Fruit fly (Drosophila melanogaster) ovary, adult (tissue): Measurements from ENCODE around the gene Ucp4A.
A peak's percentile ranks its signal among the peaks of the same experiment; 100 is the strongest.
"Not testable (repeated sequence)": the region's sequence is repeated elsewhere in the genome, so short reads cannot be mapped to it uniquely, and the experiment has no call there.

Experiments
- CG17801 ChIP-seq: fragments of 200-800 bp; optimal IDR thresholded peaks from 2 replicates; lab custom pipeline; 2019; ENCODE audit warnings: missing biosample characterization, mild to moderate bottlenecking, missing genetic modification characterization, moderate library complexity; ENCODE audit not compliant: partially characterized antibody

Ucp4A gene

dm6 chrX:17881138-17882121, 36.7 kb downstream of the Ucp4A start:
- TF ChIP-seq CG17801 = peak; percentile 74

dm6 chrX:17882769-17883168, 38.0 kb downstream of the Ucp4A start:
- no peak for TF ChIP-seq CG17801

dm6 chrX:17883418-17883817, 38.7 kb downstream of the Ucp4A start, which contains the start of gene CG12985:
Gene CG12985 (plus strand): TSS chrX:17883718.
- TF ChIP-seq CG17801 = no peak

dm6 chrX:17884567-17884966, 39.8 kb downstream of the Ucp4A start:
- no peak for TF ChIP-seq CG17801

- TF ChIP-seq CG17801 = no peak
Measured at dm6 chrX:17885295-17885694, 40.5 kb downstream of the Ucp4A start.

- no peak for TF ChIP-seq CG17801
Measured at dm6 chrX:17886107-17886448, 41.3 kb downstream of the Ucp4A start.

- TF ChIP-seq CG17801 = peak; percentile 29
Measured at dm6 chrX:17886449-17887207, 41.9 kb downstream of the Ucp4A start.

dm6 chrX:17887208-17887627, 42.5 kb downstream of the Ucp4A start, which contains the start of gene mnb:
Gene mnb (minus strand): TSS chrX:17887222.
- TF ChIP-seq CG17801 = no peak

- no peak for TF ChIP-seq CG17801
Measured at dm6 chrX:17887877-17888276, 43.1 kb downstream of the Ucp4A start, which contains the start of gene CG6788. Gene CG6788 (plus strand): TSS chrX:17888177.

dm6 chrX:17889247-17889646, 44.5 kb downstream of the Ucp4A start, which contains the start of gene Gss1:
Gene Gss1 (plus strand): TSS chrX:17889547.
- TF ChIP-seq CG17801 = not testable (repeated sequence)
